Fruit fly (Drosophila melanogaster) whole organism, embryonic: ENCODE data around the gene AOX4.
A peak's percentile ranks its signal among the peaks of the same experiment; 100 is the strongest.

Experiments used
- Abd-B ChIP-seq: fragments of 200-800 bp; sonication (Bioruptor generic); optimal IDR thresholded peaks from 2 replicates; lab custom pipeline; 2018; ENCODE audit warnings: missing biosample characterization, mild to moderate bottlenecking, missing genetic modification characterization, moderate library complexity
- Bdp1 ChIP-seq: fragments of 200-800 bp; sonication (Bioruptor generic); optimal IDR thresholded peaks from 3 replicates; lab custom pipeline; 2016; ENCODE audit warnings: missing biosample characterization, missing genetic modification characterization
- CG10274 ChIP-seq: fragments of 200-800 bp; sonication (Bioruptor generic); optimal IDR thresholded peaks from 3 replicates; lab custom pipeline; 2017; ENCODE audit warnings: missing biosample characterization, mild to moderate bottlenecking, missing genetic modification characterization
- CG11456 ChIP-seq: fragments of 200-800 bp; sonication (Bioruptor generic); IDR thresholded peaks from 3 replicates; pipeline ENCODE4 v1.3.6; 2022; ENCODE audit warnings: missing biosample characterization, missing genetic modification characterization
- CG11504 ChIP-seq: fragments of 200-800 bp; sonication (Bioruptor generic); optimal IDR thresholded peaks from 3 replicates; lab custom pipeline; 2019; ENCODE audit warnings: missing biosample characterization, mild to moderate bottlenecking, missing genetic modification characterization, moderate library complexity
- CG14710 ChIP-seq: fragments of 200-800 bp; sonication (Bioruptor generic); optimal IDR thresholded peaks from 3 replicates; lab custom pipeline; 2019; ENCODE audit warnings: missing biosample characterization, mild to moderate bottlenecking, missing genetic modification characterization, moderate library complexity
- CG15269 ChIP-seq: fragments of 200-800 bp; sonication (Bioruptor generic); optimal IDR thresholded peaks from 2 replicates; lab custom pipeline; 2018; ENCODE audit warnings: missing biosample characterization, mild to moderate bottlenecking, missing genetic modification characterization, moderate library complexity
- CG2120 ChIP-seq: fragments of 200-800 bp; sonication (Bioruptor generic); optimal IDR thresholded peaks from 3 replicates; lab custom pipeline; 2016; ENCODE audit warnings: missing biosample characterization, missing genetic modification characterization
- CG30403 ChIP-seq: fragments of 200-800 bp; sonication (Bioruptor generic); optimal IDR thresholded peaks from 3 replicates; lab custom pipeline; 2016; ENCODE audit warnings: missing biosample characterization, missing genetic modification characterization
- CG31441 ChIP-seq: fragments of 200-800 bp; sonication (Bioruptor generic); IDR thresholded peaks from 2 replicates; pipeline ENCODE4 v1.3.6; 2022; ENCODE audit warnings: missing biosample characterization, missing genetic modification characterization
- CG3995 ChIP-seq: fragments of 200-800 bp; sonication (Bioruptor generic); optimal IDR thresholded peaks from 3 replicates; lab custom pipeline; 2016; ENCODE audit warnings: missing biosample characterization, missing genetic modification characterization
- CG4424 ChIP-seq: fragments of 200-800 bp; sonication (Bioruptor generic); optimal IDR thresholded peaks from 3 replicates; lab custom pipeline; 2016; ENCODE audit warnings: missing biosample characterization, missing genetic modification characterization
- CG6175 ChIP-seq: fragments of 200-800 bp; sonication (Bioruptor generic); IDR thresholded peaks from 3 replicates; pipeline ENCODE4 v1.3.6; 2022; ENCODE audit warnings: missing biosample characterization, missing genetic modification characterization
- CG6272 ChIP-seq: fragments of 200-800 bp; sonication (Bioruptor generic); IDR thresholded peaks from 2 replicates; pipeline ENCODE4 v1.3.6; 2022; ENCODE audit warnings: missing biosample characterization, missing genetic modification characterization
- CG6765 ChIP-seq: fragments of 200-800 bp; sonication (Bioruptor generic); optimal IDR thresholded peaks from 3 replicates; lab custom pipeline; 2017; ENCODE audit warnings: missing biosample characterization, mild to moderate bottlenecking, missing genetic modification characterization
- CTCF ChIP-seq: fragments of 200-800 bp; sonication (Bioruptor generic); optimal IDR thresholded peaks from 2 replicates; lab custom pipeline; 2017; ENCODE audit warnings: missing biosample characterization, mild to moderate bottlenecking, missing genetic modification characterization, moderate library complexity
- D19A ChIP-seq: fragments of 200-800 bp; optimal IDR thresholded peaks from 3 replicates; lab custom pipeline; 2019; ENCODE audit warnings: missing biosample characterization, mild to moderate bottlenecking, missing genetic modification characterization, moderate library complexity
- D19B ChIP-seq: fragments of 200-800 bp; sonication (Bioruptor generic); optimal IDR thresholded peaks from 2 replicates; lab custom pipeline; 2017; ENCODE audit warnings: missing biosample characterization, mild to moderate bottlenecking, missing genetic modification characterization
- Fer3 ChIP-seq: fragments of 200-800 bp; sonication (Bioruptor generic); optimal IDR thresholded peaks from 2 replicates; lab custom pipeline; 2018; ENCODE audit warnings: missing biosample characterization, mild to moderate bottlenecking, missing genetic modification characterization, moderate library complexity
- HHEX ChIP-seq: fragments of 200-800 bp; sonication (Bioruptor generic); optimal IDR thresholded peaks from 3 replicates; lab custom pipeline; 2017; ENCODE audit warnings: missing biosample characterization, mild to moderate bottlenecking, missing genetic modification characterization, missing genetic modification reagents
- Hmx ChIP-seq: fragments of 200-800 bp; sonication (Bioruptor generic); optimal IDR thresholded peaks from 2 replicates; lab custom pipeline; 2016; ENCODE audit warnings: missing biosample characterization, missing genetic modification characterization
- MESR4 ChIP-seq: fragments of 200-800 bp; sonication (Bioruptor generic); optimal IDR thresholded peaks from 2 replicates; lab custom pipeline; 2018; ENCODE audit warnings: missing biosample characterization, mild to moderate bottlenecking, missing genetic modification characterization, moderate library complexity
- Myb ChIP-seq: fragments of 200-800 bp; sonication (Bioruptor generic); optimal IDR thresholded peaks from 2 replicates; lab custom pipeline; 2016; ENCODE audit warnings: missing biosample characterization, missing genetic modification characterization
- Opbp ChIP-seq: fragments of 200-800 bp; sonication (Bioruptor generic); IDR thresholded peaks from 3 replicates; pipeline ENCODE4 v1.3.6; 2022; ENCODE audit warnings: missing biosample characterization, missing genetic modification characterization; ENCODE audit not compliant: partially characterized antibody
- Pdp1 ChIP-seq, 2 experiments: fragments of 200-800 bp; sonication (Bioruptor generic); optimal IDR thresholded peaks; 3 replicates each; lab custom pipeline; 2016; ENCODE audit warnings: missing biosample characterization in 2 of 2, missing genetic modification characterization in 2 of 2, mild to moderate bottlenecking in 1 of 2, moderate library complexity in 1 of 2
- Sry-δ ChIP-seq: fragments of 200-800 bp; sonication (Bioruptor generic); optimal IDR thresholded peaks from 2 replicates; lab custom pipeline; 2016; ENCODE audit warnings: missing biosample characterization, missing genetic modification characterization
- TFAM ChIP-seq: fragments of 200-800 bp; sonication (Bioruptor generic); optimal IDR thresholded peaks from 2 replicates; lab custom pipeline; 2017; ENCODE audit warnings: missing biosample characterization, missing genetic modification characterization, inconsistent platforms
- Trl ChIP-seq, 3 experiments: fragments of >200 bp in 2 of 3; fragments of 200-800 bp in 1 of 3; sonication (Bioruptor generic) in 1 of 3; optimal IDR thresholded peaks; 2 replicates in 1 of 3; 3 replicates in 2 of 3; lab custom pipeline; 2016 to 2017; ENCODE audit warnings: missing biosample characterization in 1 of 3, missing genetic modification characterization in 1 of 3
- Xrp1 ChIP-seq: fragments of 200-800 bp; sonication (Bioruptor generic); IDR thresholded peaks from 2 replicates; pipeline ENCODE4 v1.3.6; 2022; ENCODE audit warnings: missing biosample characterization, missing genetic modification characterization
- ash1 ChIP-seq: fragments of 200-800 bp; sonication (Bioruptor generic); optimal IDR thresholded peaks from 2 replicates; lab custom pipeline; 2018; ENCODE audit warnings: missing biosample characterization, mild to moderate bottlenecking, missing genetic modification characterization
- chinmo ChIP-seq: fragments of 200-800 bp; sonication (Bioruptor generic); IDR thresholded peaks from 4 replicates; pipeline ENCODE4 v1.3.6; 2022; ENCODE audit warnings: missing biosample characterization, missing genetic modification characterization; ENCODE audit not compliant: partially characterized antibody
- danr ChIP-seq: fragments of 200-800 bp; sonication (Bioruptor generic); IDR thresholded peaks from 2 replicates; pipeline ENCODE4 v1.3.6; 2022; ENCODE audit warnings: missing biosample characterization, missing genetic modification characterization
- dysf ChIP-seq: fragments of 200-800 bp; sonication (Bioruptor generic); IDR thresholded peaks from 3 replicates; pipeline ENCODE4 v1.3.6; 2022; ENCODE audit warnings: missing biosample characterization, missing genetic modification characterization
- fd102C ChIP-seq: fragments of 200-800 bp; sonication (Bioruptor generic); optimal IDR thresholded peaks from 2 replicates; lab custom pipeline; 2018; ENCODE audit warnings: missing biosample characterization, mild to moderate bottlenecking, missing genetic modification characterization, moderate library complexity
- gem ChIP-seq: fragments of 200-800 bp; sonication (Bioruptor generic); optimal IDR thresholded peaks from 2 replicates; lab custom pipeline; 2019; ENCODE audit warnings: missing biosample characterization, mild to moderate bottlenecking, missing genetic modification characterization, moderate library complexity
- grn ChIP-seq: fragments of 200-800 bp; sonication (Bioruptor generic); optimal IDR thresholded peaks from 3 replicates; lab custom pipeline; 2017; ENCODE audit warnings: missing biosample characterization, missing genetic modification characterization
- gsb-n ChIP-seq: fragments of 200-800 bp; sonication (Bioruptor generic); optimal IDR thresholded peaks from 3 replicates; lab custom pipeline; 2018; ENCODE audit warnings: missing biosample characterization, mild to moderate bottlenecking, missing genetic modification characterization
- lab ChIP-seq: fragments of 200-800 bp; sonication (Bioruptor generic); optimal IDR thresholded peaks from 3 replicates; lab custom pipeline; 2017; ENCODE audit warnings: missing biosample characterization, missing genetic modification characterization, mild to moderate bottlenecking, moderate library complexity, missing genetic modification reagents
- nmo ChIP-seq: fragments of 200-800 bp; sonication (Bioruptor generic); optimal IDR thresholded peaks from 2 replicates; lab custom pipeline; 2018; ENCODE audit warnings: missing biosample characterization, mild to moderate bottlenecking, missing genetic modification characterization, moderate library complexity
- otp ChIP-seq: fragments of 200-800 bp; sonication (Bioruptor generic); IDR thresholded peaks from 3 replicates; pipeline ENCODE4, ENCODE4 v1.3.6; 2022; ENCODE audit warnings: missing biosample characterization, missing genetic modification characterization
- pan ChIP-seq, 4 experiments: fragments of >200 bp in 3 of 4; fragments of 200-800 bp in 1 of 4; sonication (Bioruptor generic) in 1 of 4; optimal IDR thresholded peaks in 3 of 4; IDR thresholded peaks in 1 of 4; 2 replicates each; pipeline versions ENCODE4 v1.3.6 to Lab custom; 2017 to 2022; ENCODE audit warnings: missing biosample characterization in 2 of 4, missing genetic modification characterization in 2 of 4, mixed read lengths in 1 of 4
- phol ChIP-seq: fragments of 200-800 bp; sonication (Bioruptor generic); optimal IDR thresholded peaks from 3 replicates; lab custom pipeline; 2018; ENCODE audit warnings: missing biosample characterization, mild to moderate bottlenecking, missing genetic modification characterization, moderate library complexity
- rib ChIP-seq: fragments of 200-800 bp; sonication (Bioruptor generic); IDR thresholded peaks from 2 replicates; pipeline ENCODE4 v1.3.6; 2022; ENCODE audit warnings: missing biosample characterization, missing genetic modification characterization
- salm ChIP-seq: fragments of 200-800 bp; sonication (Bioruptor generic); optimal IDR thresholded peaks from 2 replicates; lab custom pipeline; 2018; ENCODE audit warnings: missing biosample characterization, mild to moderate bottlenecking, missing genetic modification characterization
- sens ChIP-seq: fragments of 200-800 bp; sonication (Bioruptor generic); peaks from one replicate; lab custom pipeline; 2016; ENCODE audit warnings: missing biosample characterization, missing genetic modification characterization
- sob ChIP-seq: fragments of 200-800 bp; sonication (Bioruptor generic); IDR thresholded peaks from 2 replicates; pipeline ENCODE4 v1.3.6; 2022; ENCODE audit warnings: missing biosample characterization, missing genetic modification characterization
- tap ChIP-seq: fragments of 200-800 bp; optimal IDR thresholded peaks from 3 replicates; lab custom pipeline; 2019; ENCODE audit warnings: missing biosample characterization, mild to moderate bottlenecking, missing genetic modification characterization, moderate library complexity
- vfl ChIP-seq: fragments of 200-800 bp; sonication (Bioruptor generic); optimal IDR thresholded peaks from 2 replicates; lab custom pipeline; 2016; ENCODE audit warnings: missing biosample characterization, missing genetic modification characterization

The AOX4 gene

dm6 chr3R:15547827-15548517 lies 4.7 kb downstream of the AOX4 start, which contains the start of gene AOX3 (continued):
- TF ChIP-seq ash1 (GFP tag; lab: Kevin White, UChicago) (no peak), salm (no peak), gem (tag; lab: Kevin White, UChicago) (peak; percentile 17), D19B (GFP tag; lab: Kevin White, UChicago) (peak; percentile 38), CG30403 (GFP tag; lab: Kevin White, UChicago) (peak; percentile 60), Fer3 (tag; lab: Kevin White, UChicago) (no peak), nmo (GFP tag; lab: Kevin White, UChicago) (peak; percentile 6), Trl (optimal IDR thresholded peaks at IDR 0.05; lab: Kevin White, UChicago) (peak; percentile 5 to 42), Trl (GFP tag; optimal IDR thresholded peaks at IDR 0.05; lab: Kevin White, UChicago) (no peak), CG10274 (GFP tag; lab: Kevin White, UChicago) (peak; percentile 90), Abd-B (GFP tag; lab: Kevin White, UChicago) (peak; percentile 13), pan (optimal IDR thresholded peaks at IDR 0.05; lab: Kevin White, UChicago) (no peak), pan (GFP tag; optimal IDR thresholded peaks at IDR 0.05 in 1 of 2, IDR thresholded peaks at IDR 0.05 in 1 of 2) (peak in 1 of 2 experiments; percentile 35), CG2120 (GFP tag; lab: Kevin White, UChicago) (peak; percentile 61), TFAM (no peak), rib (GFP tag; lab: Robert Waterston, UW) (0 out of 2 replicates have a peak, but pooled peaks have one; percentile 21), lab (peak; percentile 20), grn (no peak), CG11504 (tag; lab: Kevin White, UChicago) (peak; percentile 14), HHEX (GFP tag; lab: Kevin White, UChicago) (peak; percentile 27), D19A (tag; lab: Kevin White, UChicago) (peak; percentile 86), CG15269 (tag; lab: Kevin White, UChicago) (peak; percentile 0), CG11456 (GFP tag; lab: Robert Waterston, UW) (peak; percentile 47; the same call in 1 of the 3 replicates), Xrp1 (no peak), CG6765 (GFP tag; lab: Kevin White, UChicago) (peak; percentile 9), vfl (peak; percentile 8), Myb (GFP tag; lab: Kevin White, UChicago) (no peak), sob (GFP tag; lab: Robert Waterston, UW) (peak; percentile 47; the same call in 1 of the 2 replicates), gsb-n (tag; lab: Kevin White, UChicago) (no peak), dysf (GFP tag; lab: Robert Waterston, UW) (peak; percentile 37; the same call in 1 of the 3 replicates), sens (GFP tag; lab: Kevin White, UChicago) (peak; percentile 57), Hmx (GFP tag; lab: Kevin White, UChicago) (no peak), fd102C (no peak), phol (tag; lab: Kevin White, UChicago) (no peak), Pdp1 (GFP tag; optimal IDR thresholded peaks at IDR 0.05; lab: Kevin White, UChicago) (peak; percentile 12 to 84)

- TF ChIP-seq sens (GFP tag; lab: Kevin White, UChicago), result peak; percentile 54
- TF ChIP-seq chinmo (GFP tag; lab: Robert Waterston, UW), result 0 out of 4 replicates have a peak, but pooled peaks have one; percentile 18
- no peak for TF ChIP-seq tap (tag; lab: Kevin White, UChicago)
These were observed 5.4 kb downstream of the AOX4 start for dm6 chr3R:15547226-15547625.

- TF ChIP-seq CG14710 (tag; lab: Kevin White, UChicago) (no peak), CG31441 (no peak), CG4424 (no peak), CTCF (GFP tag; lab: Kevin White, UChicago) (no peak), Bdp1 (GFP tag; lab: Kevin White, UChicago) (no peak), Sry-δ (no peak), MESR4 (no peak), Xrp1 (no peak), otp (GFP tag; lab: Robert Waterston, UW) (no peak), CG6272 (GFP tag; lab: Robert Waterston, UW) (no peak), danr (GFP tag; lab: Robert Waterston, UW) (no peak), Opbp (no peak), CG6175 (GFP tag; lab: Robert Waterston, UW) (no peak), CG3995 (GFP tag; lab: Kevin White, UChicago) (no peak)
- TF ChIP-seq, all 482 proteins: peak for 0
These were observed 10.3 kb downstream of the AOX4 start, which contains the start of gene AOX2 for dm6 chr3R:15542314-15542713. TSS of gene AOX2 (minus strand) at chr3R:15542414.
